Worm (Caenorhabditis elegans): ENCODE results near the gene Y9C12A.1.

ce11 chrX:654804-655203, 27.8 kb downstream of the Y9C12A.1 start, which contains the start of gene ifc-2:
- TF ChIP-seq nhr-77 (tag; optimal IDR thresholded peaks at IDR 0.05): no peak
- TF ChIP-seq fos-1 (tag; optimal IDR thresholded peaks at IDR 0.05): no peak
- no peak for TF ChIP-seq dve-1 (tag; optimal IDR thresholded peaks at IDR 0.05; ENCODE audit: insufficient read depth)
- TF ChIP-seq ama-1 (optimal IDR thresholded peaks at IDR 0.05): no peak
- TF ChIP-seq skn-1 (tag; optimal IDR thresholded peaks at IDR 0.05): no peak
- no peak for TF ChIP-seq lin-29 (GFP tag; IDR thresholded peaks at IDR 0.05)
- TF ChIP-seq pha-4 (GFP tag; IDR thresholded peaks at IDR 0.05): no peak
- TF ChIP-seq pha-4 (tag; optimal IDR thresholded peaks at IDR 0.05): no peak
- TF ChIP-seq dmd-6 (GFP tag; IDR thresholded peaks at IDR 0.05): no peak
